Worm (Caenorhabditis elegans): ENCODE measurements around the gene F13E9.16.

DNA sequence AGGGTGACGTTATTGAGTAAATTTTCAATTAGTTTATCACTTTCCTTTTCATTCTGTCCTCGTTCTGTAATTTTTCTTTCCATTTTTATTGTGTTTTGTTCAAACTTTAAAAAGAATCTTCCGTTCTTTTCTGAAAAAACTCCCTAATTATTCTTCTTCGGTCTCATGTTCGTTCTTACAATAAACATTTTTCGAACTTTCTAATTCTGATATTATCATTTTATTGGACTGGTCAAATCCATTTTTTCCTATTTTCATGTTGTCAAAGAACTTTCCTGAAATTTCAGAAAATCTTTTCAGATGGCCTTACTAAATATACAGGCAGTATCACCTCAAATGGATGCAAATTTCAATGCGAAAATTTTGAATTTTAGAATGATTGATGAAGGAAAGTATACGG lies 23.2 kb downstream of the F13E9.16 start, which contains the start of gene nish-1:
- TF ChIP-seq hlh-30 (tag; optimal IDR thresholded peaks at IDR 0.05; ENCODE audit: insufficient read depth), result no peak
- TF ChIP-seq ceh-24 (tag; optimal IDR thresholded peaks at IDR 0.05), result no peak
- no peak for TF ChIP-seq pqm-1 (tag; optimal IDR thresholded peaks at IDR 0.05)
- TF ChIP-seq ceh-14 (tag; optimal IDR thresholded peaks at IDR 0.05), result no peak
- TF ChIP-seq pha-4 (tag; optimal IDR thresholded peaks at IDR 0.05), result no peak
- TF ChIP-seq dve-1 (tag; optimal IDR thresholded peaks at IDR 0.05), result no peak
- TF ChIP-seq pat-9 (tag; optimal IDR thresholded peaks at IDR 0.05), result no peak
- TF ChIP-seq fkh-6 (tag; optimal IDR thresholded peaks at IDR 0.05), result no peak
- no peak for TF ChIP-seq ceh-30 (tag; optimal IDR thresholded peaks at IDR 0.05)
- no peak for TF ChIP-seq rnt-1 (tag; optimal IDR thresholded peaks at IDR 0.05)
- TF ChIP-seq pag-3 (tag; optimal IDR thresholded peaks at IDR 0.05; ENCODE audit: borderline replicate concordance), result no peak

All from whole organism, late embryonic.